Worm (Caenorhabditis elegans): ENCODE results near the gene gtf-2A2.

The gtf-2A2 gene

ce11 chrIII:12624466-12624865, at the start of gene gtf-2A2:
TSS of gene gtf-2A2 (plus strand) at chrIII:12624766.
- TF ChIP-seq sptf-1 (tag; optimal IDR thresholded peaks at IDR 0.05) (no peak), blmp-1 (tag; optimal IDR thresholded peaks at IDR 0.05) (no peak), unc-62 (GFP tag; optimal IDR thresholded peaks at IDR 0.05) (no peak)

- peak; percentile 11 for TF ChIP-seq drap-1 (GFP tag; optimal IDR thresholded peaks at IDR 0.05)
- no peak for TF ChIP-seq ces-1 (GFP tag; optimal IDR thresholded peaks at IDR 0.05)
- TF ChIP-seq lsy-2 (tag; optimal IDR thresholded peaks at IDR 0.05) = peak; percentile 13
- TF ChIP-seq lin-13 (tag; optimal IDR thresholded peaks at IDR 0.05) = peak; percentile 30
- no peak for TF ChIP-seq bed-3 (GFP tag; optimal IDR thresholded peaks at IDR 0.05)
- TF ChIP-seq sem-2 (GFP tag; optimal IDR thresholded peaks at IDR 0.05) = no peak
- TF ChIP-seq ceh-39 (tag; optimal IDR thresholded peaks at IDR 0.05) = no peak
- peak; percentile 42 for TF ChIP-seq hlh-1 (tag; optimal IDR thresholded peaks at IDR 0.05)
- TF ChIP-seq nhr-2 (tag; optimal IDR thresholded peaks at IDR 0.05) = peak; percentile 61
Measured at ce11 chrIII:12575350-12576292, 48.9 kb upstream of the gtf-2A2 start, which contains the start of gene aakg-1. TSS of gene aakg-1 (minus strand) at chrIII:12575401.

- TF ChIP-seq nhr-76 (tag; optimal IDR thresholded peaks at IDR 0.05) (no peak), zip-8 (tag; optimal IDR thresholded peaks at IDR 0.05) (no peak), nhr-237 (tag; optimal IDR thresholded peaks at IDR 0.05) (peak; percentile 29), lin-13 (tag; optimal IDR thresholded peaks at IDR 0.05) (peak; percentile 42), lsy-2 (tag; optimal IDR thresholded peaks at IDR 0.05) (peak; percentile 77), elt-1 (tag; optimal IDR thresholded peaks at IDR 0.05; ENCODE audit: borderline replicate concordance, insufficient read depth) (no peak), unc-62 (GFP tag; optimal IDR thresholded peaks at IDR 0.05) (peak; percentile 90), ceh-83 (GFP tag; optimal IDR thresholded peaks at IDR 0.05) (no peak), flh-1 (GFP tag; optimal IDR thresholded peaks at IDR 0.05) (no peak), nhr-2 (tag; optimal IDR thresholded peaks at IDR 0.05) (peak; percentile 43), mls-2 (tag; optimal IDR thresholded peaks at IDR 0.05) (peak; percentile 19), nhr-12 (tag; optimal IDR thresholded peaks at IDR 0.05) (no peak), sptf-1 (tag; optimal IDR thresholded peaks at IDR 0.05) (peak; percentile 36), unc-120 (tag; optimal IDR thresholded peaks at IDR 0.05; ENCODE audit: poor library complexity, severe bottlenecking) (no peak), hlh-1 (tag; optimal IDR thresholded peaks at IDR 0.05) (peak; percentile 96), ztf-11 (tag; optimal IDR thresholded peaks at IDR 0.05) (no peak), elt-3 (tag; optimal IDR thresholded peaks at IDR 0.05) (peak; percentile 29), ces-1 (GFP tag; optimal IDR thresholded peaks at IDR 0.05) (peak; percentile 77), drap-1 (GFP tag; optimal IDR thresholded peaks at IDR 0.05) (peak; percentile 6), mep-1 (tag; optimal IDR thresholded peaks at IDR 0.05) (peak; percentile 76), snpc-4 (tag; optimal IDR thresholded peaks at IDR 0.05) (no peak), pha-4 (tag; optimal IDR thresholded peaks at IDR 0.05) (peak; percentile 67)
Measured at ce11 chrIII:12583466-12583865, 41.1 kb upstream of the gtf-2A2 start.

DNA sequence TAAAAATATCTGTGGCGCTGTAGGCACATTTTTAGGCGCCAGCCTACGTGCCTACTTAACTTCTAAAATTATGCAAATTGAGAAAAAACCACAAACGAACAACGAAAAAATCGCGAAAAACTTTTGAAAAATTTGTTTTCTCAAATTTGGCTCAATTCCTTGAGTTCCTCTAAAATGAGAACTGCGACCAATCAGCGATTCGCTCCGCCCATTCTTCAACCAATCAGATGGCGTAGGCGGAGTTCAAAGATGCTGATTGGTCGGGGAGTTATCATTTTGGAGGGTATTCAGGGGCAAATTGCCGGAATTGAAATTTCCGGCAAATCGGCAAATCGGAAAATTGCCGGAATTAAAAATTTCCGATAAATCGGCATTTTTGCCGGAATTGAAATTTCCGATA, 38.7 kb upstream of the gtf-2A2 start:
- TF ChIP-seq unc-62 (GFP tag; optimal IDR thresholded peaks at IDR 0.05) (no peak), unc-39 (tag; optimal IDR thresholded peaks at IDR 0.05) (no peak), nhr-2 (tag; optimal IDR thresholded peaks at IDR 0.05) (no peak), ceh-83 (GFP tag; optimal IDR thresholded peaks at IDR 0.05) (no peak), ces-1 (GFP tag; optimal IDR thresholded peaks at IDR 0.05) (no peak), tbx-8 (GFP tag; optimal IDR thresholded peaks at IDR 0.05) (no peak), lin-32 (GFP tag; optimal IDR thresholded peaks at IDR 0.05) (no peak), lin-13 (tag; optimal IDR thresholded peaks at IDR 0.05) (no peak), cnd-1 (tag; optimal IDR thresholded peaks at IDR 0.05) (no peak), M03D4.4 (tag; optimal IDR thresholded peaks at IDR 0.05) (no peak), lsy-2 (tag; optimal IDR thresholded peaks at IDR 0.05) (no peak), hlh-1 (tag; optimal IDR thresholded peaks at IDR 0.05) (no peak), sem-2 (GFP tag; optimal IDR thresholded peaks at IDR 0.05) (no peak), ceh-39 (tag; optimal IDR thresholded peaks at IDR 0.05) (no peak), elt-3 (tag; optimal IDR thresholded peaks at IDR 0.05) (no peak), nhr-237 (tag; optimal IDR thresholded peaks at IDR 0.05) (no peak), ham-2 (GFP tag; optimal IDR thresholded peaks at IDR 0.05) (no peak), unc-120 (tag; optimal IDR thresholded peaks at IDR 0.05; ENCODE audit: poor library complexity, severe bottlenecking) (no peak), ztf-11 (tag; optimal IDR thresholded peaks at IDR 0.05) (no peak)
